Worm (Caenorhabditis elegans) whole organism, L4 larva: ENCODE results near the gene R144.10.
A peak's percentile ranks its signal among the peaks of the same experiment; 100 is the strongest.

Experiments used
- F10B5.3 ChIP-seq: sonication (generic microtip); optimal IDR thresholded peaks from 2 replicates; lab custom pipeline; 2016; ENCODE audit warnings: mild to moderate bottlenecking, missing genetic modification characterization, missing compliant biosample characterization
- F44E2.7 ChIP-seq: fragments of 200-800 bp; sonication (Bioruptor generic); IDR thresholded peaks from 2 replicates; pipeline ENCODE4 v2.1.2; 2022; ENCODE audit warnings: missing genetic modification characterization, missing compliant biosample characterization
- R02D3.7 ChIP-seq: fragments of 150-350 bp; sonication (generic microtip); optimal IDR thresholded peaks from 3 replicates; lab custom pipeline; 2014; ENCODE audit warnings: missing biosample characterization, missing genetic modification characterization
- T20F7.1 ChIP-seq: fragments of 200-800 bp; sonication (Bioruptor generic); optimal IDR thresholded peaks from 2 replicates; lab custom pipeline; 2018; ENCODE audit warnings: mild to moderate bottlenecking, missing genetic modification characterization, missing compliant biosample characterization
- Y5F2A.4 ChIP-seq: fragments of 200-800 bp; sonication (Bioruptor generic); optimal IDR thresholded peaks from 2 replicates; lab custom pipeline; 2018; ENCODE audit warnings: mild to moderate bottlenecking, missing genetic modification characterization, missing compliant biosample characterization
- ZK337.2 ChIP-seq: fragments of 200-800 bp; sonication (Bioruptor generic); IDR thresholded peaks from 2 replicates; pipeline ENCODE4 v1.3.6; 2022; ENCODE audit warnings: missing genetic modification reagents, missing genetic modification characterization, missing compliant biosample characterization
- aha-1 ChIP-seq: fragments of 150-350 bp; peaks from one replicate; lab custom pipeline; 2014; ENCODE audit warnings: missing biosample characterization, missing genetic modification characterization
- aly-2 ChIP-seq: sonication (generic microtip); optimal IDR thresholded peaks from 2 replicates; lab custom pipeline; 2018; ENCODE audit warnings: missing biosample characterization, missing genetic modification characterization
- ama-1 ChIP-seq: fragments of 150-350 bp; optimal IDR thresholded peaks from 2 replicates; lab custom pipeline; 2014; ENCODE audit warnings: inconsistent platforms, mixed read lengths
- ceh-28 ChIP-seq: fragments of 150-350 bp; optimal IDR thresholded peaks from 2 replicates; lab custom pipeline; 2014; ENCODE audit warnings: missing biosample characterization, missing genetic modification reagents, missing genetic modification characterization
- ceh-32 ChIP-seq: sonication (generic microtip); optimal IDR thresholded peaks from 2 replicates; lab custom pipeline; 2016; ENCODE audit warnings: mild to moderate bottlenecking, missing genetic modification characterization, missing compliant biosample characterization; ENCODE audit not compliant: poor library complexity
- ceh-62 ChIP-seq: sonication (generic microtip); optimal IDR thresholded peaks from 2 replicates; lab custom pipeline; 2017; ENCODE audit warnings: missing biosample characterization, missing genetic modification characterization
- daf-12 ChIP-seq: fragments of 150-350 bp; optimal IDR thresholded peaks from 2 replicates; lab custom pipeline; 2014; ENCODE audit warnings: missing biosample characterization, missing genetic modification reagents, missing genetic modification characterization
- daf-16 ChIP-seq, 3 experiments: sonication (generic microtip); optimal IDR thresholded peaks; 2 replicates each; lab custom pipeline; 2016 to 2017; ENCODE audit warnings: missing genetic modification characterization in 3 of 3, missing genetic modification reagents in 3 of 3, mild to moderate bottlenecking in 2 of 3, missing compliant biosample characterization in 2 of 3, missing biosample characterization in 1 of 3, moderate library complexity in 1 of 3
- daf-19 ChIP-seq: fragments of 200-800 bp; sonication (Bioruptor generic); conservative IDR thresholded peaks from 2 replicates; pipeline ENCODE4 v1.3.6; 2022; ENCODE audit warnings: missing genetic modification characterization, missing compliant biosample characterization
- daf-8 ChIP-seq: fragments of 200-800 bp; sonication (Bioruptor generic); IDR thresholded peaks from 2 replicates; pipeline ENCODE4 v1.3.6; 2022; ENCODE audit warnings: missing genetic modification characterization, missing compliant biosample characterization
- dmd-8 ChIP-seq: fragments of 200-800 bp; sonication (Bioruptor generic); IDR thresholded peaks from 2 replicates; pipeline ENCODE4 v1.3.6; 2022; ENCODE audit warnings: missing genetic modification characterization, missing compliant biosample characterization
- dmd-9 ChIP-seq: fragments of 200-800 bp; sonication (Bioruptor generic); IDR thresholded peaks from 2 replicates; pipeline ENCODE4 v1.3.6; 2022; ENCODE audit warnings: missing genetic modification reagents, missing genetic modification characterization, missing compliant biosample characterization
- duxl-1 ChIP-seq: sonication (generic microtip); optimal IDR thresholded peaks from 2 replicates; lab custom pipeline; 2016; ENCODE audit warnings: mild to moderate bottlenecking, missing genetic modification characterization, moderate library complexity, missing compliant biosample characterization; ENCODE audit not compliant: poor library complexity
- dve-1 ChIP-seq: sonication (generic microtip); optimal IDR thresholded peaks from 2 replicates; lab custom pipeline; 2017; ENCODE audit warnings: antibody characterized with exemption, mild to moderate bottlenecking, missing genetic modification characterization, missing compliant biosample characterization; ENCODE audit not compliant: insufficient read depth
- fos-1 ChIP-seq: fragments of 150-350 bp; optimal IDR thresholded peaks from 2 replicates; lab custom pipeline; 2014; ENCODE audit warnings: missing biosample characterization, missing genetic modification characterization
- hif-1 ChIP-seq, 2 experiments: sonication (generic microtip); optimal IDR thresholded peaks; 2 replicates each; lab custom pipeline; 2016 to 2017; ENCODE audit warnings: missing compliant biosample characterization in 2 of 2, missing genetic modification characterization in 2 of 2, missing genetic modification reagents in 2 of 2, missing genotype in 2 of 2, mild to moderate bottlenecking in 1 of 2
- hlh-30 ChIP-seq: sonication (generic microtip); optimal IDR thresholded peaks from 2 replicates; lab custom pipeline; 2017; ENCODE audit warnings: antibody characterized with exemption, mild to moderate bottlenecking, missing genetic modification characterization, missing compliant biosample characterization; ENCODE audit not compliant: insufficient read depth
- jun-1 ChIP-seq: fragments of 150-350 bp; optimal IDR thresholded peaks from 2 replicates; lab custom pipeline; 2014; ENCODE audit warnings: missing biosample characterization, missing genetic modification reagents, missing genetic modification characterization
- lim-7 ChIP-seq: fragments of 200-800 bp; sonication (Bioruptor generic); IDR thresholded peaks from 2 replicates; pipeline ENCODE4 v1.3.6; 2022; ENCODE audit warnings: missing genetic modification characterization, missing compliant biosample characterization
- lir-3 ChIP-seq: sonication (generic microtip); optimal IDR thresholded peaks from 2 replicates; lab custom pipeline; 2016; ENCODE audit warnings: mild to moderate bottlenecking, missing genetic modification characterization, missing compliant biosample characterization
- lsy-2 ChIP-seq, 2 experiments: fragments of 150-350 bp in 1 of 2; sonication (generic microtip) in 1 of 2; optimal IDR thresholded peaks; 2 replicates each; lab custom pipeline; 2014 to 2017; ENCODE audit warnings: missing biosample characterization in 2 of 2, missing genetic modification characterization in 2 of 2
- madf-9 ChIP-seq: fragments of 200-800 bp; sonication (Bioruptor generic); conservative IDR thresholded peaks from 2 replicates; pipeline ENCODE4 v1.3.6; 2022; ENCODE audit warnings: missing genetic modification reagents, missing genetic modification characterization, missing compliant biosample characterization
- mep-1 ChIP-seq: fragments of 150-350 bp; sonication (generic microtip); optimal IDR thresholded peaks from 3 replicates; lab custom pipeline; 2014; ENCODE audit warnings: missing biosample characterization, missing genetic modification characterization
- mes-2 ChIP-seq: sonication (generic microtip); optimal IDR thresholded peaks from 2 replicates; lab custom pipeline; 2016; ENCODE audit warnings: missing genotype, mild to moderate bottlenecking, missing genetic modification characterization, missing compliant biosample characterization; ENCODE audit not compliant: poor library complexity, severe bottlenecking
- mxl-2 ChIP-seq: fragments of 200-800 bp; sonication (Bioruptor generic); conservative IDR thresholded peaks from 2 replicates; pipeline ENCODE4 v1.3.6; 2022; ENCODE audit warnings: missing genetic modification reagents, missing genetic modification characterization, missing compliant biosample characterization
- nhr-10 ChIP-seq: fragments of 150-350 bp; optimal IDR thresholded peaks from 2 replicates; lab custom pipeline; 2014; ENCODE audit warnings: missing biosample characterization, missing genetic modification characterization
- nhr-102 ChIP-seq: sonication (generic microtip); optimal IDR thresholded peaks from 2 replicates; lab custom pipeline; 2016; ENCODE audit warnings: mild to moderate bottlenecking, missing genetic modification characterization, moderate library complexity, missing compliant biosample characterization
- nhr-111 ChIP-seq: fragments of 200-800 bp; sonication (Bioruptor generic); optimal IDR thresholded peaks from 2 replicates; lab custom pipeline; 2018; ENCODE audit warnings: mild to moderate bottlenecking, missing genetic modification characterization, missing compliant biosample characterization
- nhr-41 ChIP-seq: fragments of 200-800 bp; sonication (Bioruptor generic); IDR thresholded peaks from 2 replicates; pipeline ENCODE4 v1.3.6; 2022; ENCODE audit warnings: missing genetic modification reagents, missing genetic modification characterization, missing compliant biosample characterization
- nhr-42 ChIP-seq: fragments of 200-800 bp; sonication (Bioruptor generic); IDR thresholded peaks from 2 replicates; pipeline ENCODE4 v1.3.6; 2022; ENCODE audit warnings: missing genetic modification characterization, missing compliant biosample characterization
- nhr-6 ChIP-seq: fragments of 150-350 bp; optimal IDR thresholded peaks from 2 replicates; lab custom pipeline; 2014; ENCODE audit warnings: missing biosample characterization, missing genetic modification characterization
- saeg-2 ChIP-seq: fragments of 200-800 bp; sonication (Bioruptor generic); IDR thresholded peaks from 2 replicates; pipeline ENCODE4 v1.3.6; 2022; ENCODE audit warnings: missing genetic modification reagents, missing genetic modification characterization, missing compliant biosample characterization
- sdz-12 ChIP-seq: fragments of 200-800 bp; sonication (Bioruptor generic); optimal IDR thresholded peaks from 2 replicates; lab custom pipeline; 2018; ENCODE audit warnings: mild to moderate bottlenecking, missing genetic modification characterization, missing compliant biosample characterization
- set-16 ChIP-seq: fragments of 200-800 bp; sonication (Bioruptor generic); IDR thresholded peaks from 2 replicates; pipeline ENCODE4 v1.3.6; 2022; ENCODE audit warnings: missing genetic modification reagents, missing genetic modification characterization, missing compliant biosample characterization
- skn-1 ChIP-seq: fragments of 150-350 bp; optimal IDR thresholded peaks from 2 replicates; lab custom pipeline; 2014; ENCODE audit warnings: missing biosample characterization, missing genetic modification characterization
- snpc-1.2 ChIP-seq: fragments of 200-800 bp; sonication (Bioruptor generic); IDR thresholded peaks from 2 replicates; pipeline ENCODE4 v1.3.6; 2022; ENCODE audit warnings: missing genetic modification reagents, missing genetic modification characterization, missing compliant biosample characterization
- spr-1 ChIP-seq: sonication (generic microtip); optimal IDR thresholded peaks from 2 replicates; lab custom pipeline; 2016; ENCODE audit warnings: mild to moderate bottlenecking, missing genetic modification characterization, missing compliant biosample characterization
- tag-97 ChIP-seq: fragments of 200-800 bp; sonication (Bioruptor generic); IDR thresholded peaks from 2 replicates; pipeline ENCODE4 v1.3.6; 2022; ENCODE audit warnings: missing genetic modification characterization, missing compliant biosample characterization
- tra-1 ChIP-seq: fragments of 200-800 bp; sonication (Bioruptor generic); IDR thresholded peaks from 2 replicates; pipeline ENCODE4 v1.3.6; 2022; ENCODE audit warnings: missing genetic modification reagents, missing genetic modification characterization, missing compliant biosample characterization
- unc-39 ChIP-seq: sonication (generic microtip); optimal IDR thresholded peaks from 2 replicates; lab custom pipeline; 2017; ENCODE audit warnings: missing biosample characterization, missing genetic modification characterization
- unc-62 ChIP-seq, 3 experiments: fragments of 150-350 bp in 1 of 3; sonication (generic microtip); optimal IDR thresholded peaks in 2 of 3; peaks in 1 of 3; 1 replicate in 1 of 3; 2 replicates in 2 of 3; lab custom pipeline; 2014 to 2017; ENCODE audit warnings: missing biosample characterization in 3 of 3, missing genetic modification characterization in 3 of 3, missing genetic modification reagents in 3 of 3, missing genotype in 1 of 3
- zfp-3 ChIP-seq: fragments of 200-800 bp; sonication (Bioruptor generic); conservative IDR thresholded peaks from 2 replicates; pipeline ENCODE4 v1.3.6; 2022; ENCODE audit warnings: missing genetic modification reagents, missing genetic modification characterization, missing compliant biosample characterization
- zip-11 ChIP-seq: fragments of 200-800 bp; sonication (Bioruptor generic); IDR thresholded peaks from 2 replicates; pipeline ENCODE4 v1.3.6; 2022; ENCODE audit warnings: missing genetic modification characterization, missing compliant biosample characterization
- zip-2 ChIP-seq: fragments of 150-350 bp; optimal IDR thresholded peaks from 2 replicates; lab custom pipeline; 2014; ENCODE audit warnings: missing biosample characterization, missing genetic modification characterization

Gene R144.10

DNA sequence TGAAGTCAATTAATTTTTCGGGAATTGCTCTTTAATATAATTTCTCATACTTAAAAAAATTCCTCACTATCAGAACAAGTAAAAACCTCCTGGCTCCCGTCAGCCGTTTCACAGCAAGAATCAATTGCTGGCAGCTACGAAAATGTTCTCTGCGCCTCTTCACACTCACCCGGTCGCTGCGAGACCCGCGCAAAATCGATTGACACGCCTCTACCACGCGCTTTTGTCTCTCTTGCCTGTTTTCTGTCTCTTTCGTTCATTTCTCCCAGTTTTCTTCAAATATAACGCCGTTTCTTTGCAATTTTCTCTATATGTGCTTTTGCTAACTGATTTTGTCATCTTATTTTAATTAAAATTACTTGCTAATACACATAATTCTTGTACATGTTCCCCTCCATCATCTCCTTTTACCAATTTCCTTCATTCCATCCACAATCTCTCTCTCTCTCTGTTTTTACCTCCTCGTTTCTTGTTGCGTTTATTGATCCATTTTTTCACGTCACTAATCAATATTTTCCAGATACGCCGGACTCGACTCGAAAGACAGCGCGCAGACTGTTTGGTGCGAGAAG is 22.3 kb upstream of the R144.10 start, which contains the start of gene pcf-11 (continued):
- no peak for TF ChIP-seq daf-19 (GFP tag; lab: Robert Waterston, UW)
- no peak for TF ChIP-seq zfp-3 (GFP tag; lab: Robert Waterston, UW)
- TF ChIP-seq Y5F2A.4 = no peak
- no peak for TF ChIP-seq F44E2.7
- no peak for TF ChIP-seq daf-8 (GFP tag; lab: Robert Waterston, UW)
- no peak for TF ChIP-seq daf-16 (GFP tag; optimal IDR thresholded peaks at IDR 0.05; lab: Kevin White, UChicago)
- TF ChIP-seq daf-16 (tag; optimal IDR thresholded peaks at IDR 0.05; lab: Kevin White, UChicago) = peak; percentile 27
- TF ChIP-seq T20F7.1 (GFP tag; lab: Kevin White, UChicago) = no peak
- TF ChIP-seq F10B5.3 (tag; lab: Kevin White, UChicago) = no peak
- no peak for TF ChIP-seq hif-1 (tag; optimal IDR thresholded peaks at IDR 0.05; lab: Kevin White, UChicago)
- peak; percentile 86 for TF ChIP-seq aha-1
- TF ChIP-seq dmd-9 (GFP tag; lab: Robert Waterston, UW) = no peak
- no peak for TF ChIP-seq mxl-2 (GFP tag; lab: Robert Waterston, UW)
- no peak for TF ChIP-seq ZK337.2 (GFP tag; lab: Robert Waterston, UW)
- no peak for TF ChIP-seq nhr-102 (tag; lab: Kevin White, UChicago)
- no peak for TF ChIP-seq dmd-8 (GFP tag; lab: Robert Waterston, UW)
- TF ChIP-seq lsy-2 (tag; optimal IDR thresholded peaks at IDR 0.05; lab: Kevin White, UChicago) = peak; percentile 24 to 65
- no peak for TF ChIP-seq ceh-32 (tag; lab: Kevin White, UChicago)
- TF ChIP-seq lim-7 = no peak
- TF ChIP-seq duxl-1 (tag; lab: Kevin White, UChicago) = no peak
- TF ChIP-seq nhr-6 (tag; lab: Kevin White, UChicago) = peak; percentile 50
- no peak for TF ChIP-seq sdz-12 (GFP tag; lab: Kevin White, UChicago)
- no peak for TF ChIP-seq unc-62 (GFP tag; optimal IDR thresholded peaks at IDR 0.05 in 1 of 2; lab: Kevin White, UChicago)
- TF ChIP-seq unc-62 (tag; optimal IDR thresholded peaks at IDR 0.05; lab: Kevin White, UChicago) = no peak
- TF ChIP-seq zip-11 (GFP tag; lab: Robert Waterston, UW) = no peak
- no peak for TF ChIP-seq skn-1
- no peak for TF ChIP-seq madf-9 (GFP tag; lab: Robert Waterston, UW)
- TF ChIP-seq nhr-42 (GFP tag; lab: Robert Waterston, UW) = no peak; the same call in 1 of the 2 replicates
- no peak for TF ChIP-seq spr-1 (tag; lab: Kevin White, UChicago)
- no peak for TF ChIP-seq saeg-2 (GFP tag; lab: Robert Waterston, UW)
- TF ChIP-seq mep-1 (tag; lab: Kevin White, UChicago) = peak; percentile 64
- TF ChIP-seq snpc-1.2 = no peak
- TF ChIP-seq tra-1 (GFP tag; lab: Robert Waterston, UW) = no peak
- no peak for TF ChIP-seq ceh-62
- TF ChIP-seq set-16 (GFP tag; lab: Robert Waterston, UW) = peak; percentile 33; the same call in 1 of the 2 replicates
- no peak for TF ChIP-seq jun-1 (tag; lab: Kevin White, UChicago)
- no peak for TF ChIP-seq unc-39 (tag; lab: Kevin White, UChicago)
- peak; percentile 75 for TF ChIP-seq mes-2 (tag; lab: Kevin White, UChicago)
- peak; percentile 95 for TF ChIP-seq hlh-30
- TF ChIP-seq tag-97 (GFP tag; lab: Robert Waterston, UW) = no peak
- TF ChIP-seq zip-2 = no peak
- no peak for TF ChIP-seq R02D3.7 (tag; lab: Kevin White, UChicago)
- TF ChIP-seq aly-2 (tag; lab: Kevin White, UChicago) = no peak
- TF ChIP-seq lir-3 = no peak
- no peak for TF ChIP-seq nhr-111 (GFP tag; lab: Kevin White, UChicago)
- TF ChIP-seq fos-1 = no peak
- TF ChIP-seq ceh-28 (tag; lab: Kevin White, UChicago) = peak; percentile 58
- TF ChIP-seq daf-12 (tag; lab: Kevin White, UChicago) = no peak
- peak; percentile 53 for TF ChIP-seq dve-1 (tag; lab: Kevin White, UChicago)
- no peak for TF ChIP-seq nhr-10 (tag; lab: Kevin White, UChicago)
- peak; percentile 90 for TF ChIP-seq ama-1 (lab: Kevin White, UChicago)
- no peak for TF ChIP-seq nhr-41 (GFP tag; lab: Robert Waterston, UW)
